Worm (Caenorhabditis elegans) whole organism, mixed stage, embryonic: ENCODE measurements around the gene C29F7.10.

ENCODE experiments used
- M03D4.4 ChIP-seq: sonication (generic microtip); optimal IDR thresholded peaks from 2 replicates; lab custom pipeline; 2017; ENCODE audit warnings: mild to moderate bottlenecking, missing genetic modification characterization, missing compliant biosample characterization
- blmp-1 ChIP-seq: fragments of 150-350 bp; optimal IDR thresholded peaks from 2 replicates; lab custom pipeline; 2014; ENCODE audit warnings: missing biosample characterization, missing genetic modification characterization
- ceh-39 ChIP-seq: fragments of 150-350 bp; optimal IDR thresholded peaks from 2 replicates; lab custom pipeline; 2014; ENCODE audit warnings: missing biosample characterization, missing genetic modification characterization
- elt-3 ChIP-seq: fragments of 150-350 bp; optimal IDR thresholded peaks from 2 replicates; lab custom pipeline; 2014; ENCODE audit warnings: missing biosample characterization, missing genetic modification characterization
- hlh-1 ChIP-seq: fragments of 150-350 bp; optimal IDR thresholded peaks from 2 replicates; lab custom pipeline; 2014; ENCODE audit warnings: missing biosample characterization, missing genetic modification reagents, missing genetic modification characterization
- lin-13 ChIP-seq: fragments of 150-350 bp; optimal IDR thresholded peaks from 2 replicates; lab custom pipeline; 2014; ENCODE audit warnings: missing biosample characterization, missing genetic modification characterization
- mab-5 ChIP-seq: fragments of 150-350 bp; optimal IDR thresholded peaks from 2 replicates; lab custom pipeline; 2014; ENCODE audit warnings: missing biosample characterization, missing genetic modification characterization
- nhr-12 ChIP-seq: fragments of 150-350 bp; optimal IDR thresholded peaks from 2 replicates; lab custom pipeline; 2014; ENCODE audit warnings: missing biosample characterization, missing genetic modification characterization
- pha-4 ChIP-seq: fragments of 150-350 bp; optimal IDR thresholded peaks from 2 replicates; lab custom pipeline; 2018; ENCODE audit warnings: missing biosample characterization, missing genetic modification reagents, missing genetic modification characterization
- snpc-4 ChIP-seq: fragments of 150-350 bp; optimal IDR thresholded peaks from 2 replicates; lab custom pipeline; 2014; ENCODE audit warnings: missing biosample characterization, missing genetic modification characterization
- sptf-1 ChIP-seq: sonication (generic microtip); optimal IDR thresholded peaks from 2 replicates; lab custom pipeline; 2017; ENCODE audit warnings: mild to moderate bottlenecking, missing genetic modification characterization, moderate library complexity, missing compliant biosample characterization
- unc-39 ChIP-seq: fragments of 150-350 bp; optimal IDR thresholded peaks from 2 replicates; lab custom pipeline; 2014; ENCODE audit warnings: missing biosample characterization, missing genetic modification characterization
- unc-62 ChIP-seq: fragments of 150-350 bp; optimal IDR thresholded peaks from 2 replicates; lab custom pipeline; 2014; ENCODE audit warnings: missing biosample characterization, missing genetic modification reagents, missing genetic modification characterization
- ztf-11 ChIP-seq: fragments of 150-350 bp; optimal IDR thresholded peaks from 2 replicates; lab custom pipeline; 2014; ENCODE audit warnings: missing biosample characterization, missing genetic modification characterization

DNA sequence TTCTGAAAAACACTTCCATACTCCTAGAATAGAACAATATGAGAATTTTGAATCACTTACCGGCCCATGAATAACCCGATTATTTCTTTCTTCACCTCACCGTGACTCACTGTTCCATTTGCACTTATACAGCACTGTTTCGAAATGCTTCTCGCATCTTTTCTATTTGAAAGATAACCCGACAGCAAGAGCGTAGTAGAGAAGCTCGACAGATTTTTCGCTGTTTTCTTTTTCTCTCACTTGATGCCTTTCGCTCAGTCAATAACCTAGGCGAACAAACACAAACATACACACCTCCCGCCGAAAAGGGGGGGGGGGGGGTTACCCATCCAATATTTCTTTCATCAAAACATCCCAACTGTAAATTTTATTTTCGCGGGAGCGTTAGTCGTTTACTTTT is 30.0 kb downstream of the C29F7.10 start:
- TF ChIP-seq pha-4 (tag; lab: Kevin White, UChicago) (peak; percentile 35), snpc-4 (tag; lab: Kevin White, UChicago) (no peak), elt-3 (tag; lab: Kevin White, UChicago) (no peak), ceh-39 (tag; lab: Kevin White, UChicago) (no peak), mab-5 (tag; lab: Kevin White, UChicago) (no peak), M03D4.4 (tag; lab: Kevin White, UChicago) (no peak), sptf-1 (tag; lab: Kevin White, UChicago) (no peak), lin-13 (tag; lab: Kevin White, UChicago) (no peak), hlh-1 (tag; lab: Kevin White, UChicago) (no peak), unc-39 (no peak), unc-62 (GFP tag; lab: Kevin White, UChicago) (no peak), ztf-11 (tag; lab: Kevin White, UChicago) (no peak), blmp-1 (tag; lab: Kevin White, UChicago) (no peak), nhr-12 (tag; lab: Kevin White, UChicago) (no peak)
